Fruit fly (Drosophila melanogaster) whole organism, embryonic: ENCODE measurements around the gene CG11811.

Experiments used
- Atf3 ChIP-seq: fragments of 200-800 bp; sonication (Bioruptor generic); optimal IDR thresholded peaks from 3 replicates; lab custom pipeline; 2016; ENCODE audit warnings: missing biosample characterization, missing genetic modification characterization
- CG11696 ChIP-seq: fragments of 200-800 bp; sonication (Bioruptor generic); IDR thresholded peaks from 2 replicates; pipeline ENCODE4 v1.3.6; 2022; ENCODE audit warnings: missing biosample characterization, missing genetic modification characterization
- CG13624 ChIP-seq: fragments of 200-800 bp; sonication (Bioruptor generic); optimal IDR thresholded peaks from 2 replicates; lab custom pipeline; 2016; ENCODE audit warnings: missing biosample characterization, missing genetic modification characterization
- CG14050 ChIP-seq: fragments of 200-800 bp; sonication (Bioruptor generic); IDR thresholded peaks from 3 replicates; pipeline ENCODE4 v1.3.6; 2022; ENCODE audit warnings: missing biosample characterization, missing genetic modification characterization
- CG15269 ChIP-seq: fragments of 200-800 bp; sonication (Bioruptor generic); optimal IDR thresholded peaks from 2 replicates; lab custom pipeline; 2018; ENCODE audit warnings: missing biosample characterization, mild to moderate bottlenecking, missing genetic modification characterization, moderate library complexity
- CG15696 ChIP-seq: fragments of 200-800 bp; sonication (Bioruptor generic); optimal IDR thresholded peaks from 2 replicates; lab custom pipeline; 2019; ENCODE audit warnings: missing biosample characterization, mild to moderate bottlenecking, missing genetic modification characterization, moderate library complexity
- CG1602 ChIP-seq: fragments of 200-800 bp; sonication (Bioruptor generic); optimal IDR thresholded peaks from 3 replicates; lab custom pipeline; 2016; ENCODE audit warnings: missing biosample characterization, missing genetic modification characterization
- CG17359 ChIP-seq: fragments of 200-800 bp; sonication (Bioruptor generic); optimal IDR thresholded peaks from 3 replicates; lab custom pipeline; 2018; ENCODE audit warnings: missing biosample characterization, mild to moderate bottlenecking, missing genetic modification characterization, moderate library complexity
- CG2889 ChIP-seq: fragments of 200-800 bp; sonication (Bioruptor generic); IDR thresholded peaks from 3 replicates; pipeline ENCODE4 v1.3.6; 2022; ENCODE audit warnings: missing biosample characterization, missing genetic modification characterization
- CG30431 ChIP-seq: fragments of 200-800 bp; sonication (Bioruptor generic); optimal IDR thresholded peaks from 2 replicates; lab custom pipeline; 2017; ENCODE audit warnings: missing biosample characterization, missing genetic modification characterization
- CG33557 ChIP-seq: fragments of 200-800 bp; sonication (Bioruptor generic); optimal IDR thresholded peaks from 2 replicates; lab custom pipeline; 2019; ENCODE audit warnings: missing biosample characterization, mild to moderate bottlenecking, missing genetic modification characterization, moderate library complexity
- CG4282 ChIP-seq: fragments of 200-800 bp; sonication (Bioruptor generic); optimal IDR thresholded peaks from 2 replicates; lab custom pipeline; 2016; ENCODE audit warnings: missing biosample characterization, missing genetic modification characterization
- CG4328 ChIP-seq: fragments of 200-800 bp; sonication (Bioruptor generic); optimal IDR thresholded peaks from 3 replicates; lab custom pipeline; 2017; ENCODE audit warnings: missing biosample characterization, missing genetic modification reagents, missing genetic modification characterization
- CG8478 ChIP-seq: fragments of >200 bp; optimal IDR thresholded peaks from 2 replicates; lab custom pipeline; 2018
- CG9437 ChIP-seq: fragments of 200-800 bp; sonication (Bioruptor generic); optimal IDR thresholded peaks from 2 replicates; lab custom pipeline; 2018; ENCODE audit warnings: missing biosample characterization, mild to moderate bottlenecking, missing genetic modification characterization
- CG9876 ChIP-seq: fragments of 200-800 bp; sonication (Bioruptor generic); optimal IDR thresholded peaks from 2 replicates; lab custom pipeline; 2016; ENCODE audit warnings: missing biosample characterization, missing genetic modification characterization
- CrebB ChIP-seq: fragments of 200-800 bp; sonication (Bioruptor generic); optimal IDR thresholded peaks from 3 replicates; lab custom pipeline; 2018; ENCODE audit warnings: missing biosample characterization, mild to moderate bottlenecking, missing genetic modification characterization
- Dbx ChIP-seq: fragments of 200-800 bp; sonication (Bioruptor generic); IDR thresholded peaks from 3 replicates; pipeline ENCODE4 v1.3.6; 2022; ENCODE audit warnings: missing biosample characterization, missing genetic modification characterization
- Dfd ChIP-seq, 2 experiments: fragments of >200 bp; optimal IDR thresholded peaks; 2 replicates each; lab custom pipeline; 2017; ENCODE audit warnings: missing biosample characterization in 2 of 2, missing genetic modification characterization in 2 of 2
- Fer3 ChIP-seq: fragments of 200-800 bp; sonication (Bioruptor generic); optimal IDR thresholded peaks from 2 replicates; lab custom pipeline; 2018; ENCODE audit warnings: missing biosample characterization, mild to moderate bottlenecking, missing genetic modification characterization, moderate library complexity
- Kr ChIP-seq: fragments of 200-800 bp; sonication (Bioruptor generic); optimal IDR thresholded peaks from 2 replicates; lab custom pipeline; 2017; ENCODE audit warnings: missing biosample characterization, mild to moderate bottlenecking, missing genetic modification characterization
- MBD-R2 ChIP-seq: fragments of 200-800 bp; sonication (Bioruptor generic); IDR thresholded peaks from 2 replicates; pipeline ENCODE4 v1.3.6; 2022; ENCODE audit warnings: missing biosample characterization, missing genetic modification characterization
- Med ChIP-seq: fragments of 200-800 bp; sonication (Bioruptor generic); peaks from one replicate; lab custom pipeline; 2016; ENCODE audit warnings: missing biosample characterization, missing genetic modification characterization, mild to moderate bottlenecking, inconsistent platforms, moderate library complexity
- Ptx1 ChIP-seq: fragments of 200-800 bp; sonication (Bioruptor generic); IDR thresholded peaks from 2 replicates; pipeline ENCODE4 v1.3.6; 2022; ENCODE audit warnings: missing biosample characterization, missing genetic modification characterization
- Side ChIP-seq: fragments of 200-800 bp; sonication (Bioruptor generic); optimal IDR thresholded peaks from 2 replicates; lab custom pipeline; 2016; ENCODE audit warnings: missing biosample characterization, missing genetic modification characterization
- Trl ChIP-seq, 3 experiments: fragments of >200 bp in 2 of 3; fragments of 200-800 bp in 1 of 3; sonication (Bioruptor generic) in 1 of 3; optimal IDR thresholded peaks; 2 replicates in 1 of 3; 3 replicates in 2 of 3; lab custom pipeline; 2016 to 2017; ENCODE audit warnings: missing biosample characterization in 1 of 3, missing genetic modification characterization in 1 of 3
- ab ChIP-seq: fragments of 200-800 bp; sonication (Bioruptor generic); optimal IDR thresholded peaks from 2 replicates; lab custom pipeline; 2016; ENCODE audit warnings: missing biosample characterization, missing genetic modification characterization
- ara ChIP-seq: fragments of 200-800 bp; sonication (Bioruptor generic); IDR thresholded peaks from 2 replicates; pipeline ENCODE4 v1.3.6; 2022; ENCODE audit warnings: missing biosample characterization, missing genetic modification characterization
- az2 ChIP-seq: fragments of 200-800 bp; sonication (Bioruptor generic); optimal IDR thresholded peaks from 3 replicates; lab custom pipeline; 2016; ENCODE audit warnings: missing biosample characterization, missing genetic modification characterization
- ci ChIP-seq: fragments of 200-800 bp; sonication (Bioruptor generic); IDR thresholded peaks from 3 replicates; pipeline ENCODE4 v1.3.6; 2022; ENCODE audit warnings: missing biosample characterization, missing genetic modification characterization
- dimm ChIP-seq: fragments of 200-800 bp; sonication (Bioruptor generic); IDR thresholded peaks from 2 replicates; pipeline ENCODE4 v1.3.6; 2022; ENCODE audit warnings: missing biosample characterization, missing genetic modification characterization
- dm ChIP-seq: fragments of 200-800 bp; sonication (Bioruptor generic); optimal IDR thresholded peaks from 3 replicates; lab custom pipeline; 2016; ENCODE audit warnings: missing biosample characterization, missing genetic modification characterization
- dmrt11E ChIP-seq: fragments of 200-800 bp; sonication (Bioruptor generic); optimal IDR thresholded peaks from 3 replicates; lab custom pipeline; 2018; ENCODE audit warnings: missing biosample characterization, mild to moderate bottlenecking, missing genetic modification characterization, moderate library complexity
- dmrt99B ChIP-seq: fragments of 200-800 bp; sonication (Bioruptor generic); optimal IDR thresholded peaks from 2 replicates; lab custom pipeline; 2018; ENCODE audit warnings: missing biosample characterization, mild to moderate bottlenecking, missing genetic modification characterization, moderate library complexity
- en ChIP-seq: fragments of 200-800 bp; sonication (Bioruptor generic); optimal IDR thresholded peaks from 2 replicates; lab custom pipeline; 2016; ENCODE audit warnings: missing biosample characterization, missing genetic modification characterization
- exex ChIP-seq: fragments of 200-800 bp; sonication (Bioruptor generic); optimal IDR thresholded peaks from 4 replicates; lab custom pipeline; 2018; ENCODE audit warnings: missing biosample characterization, mild to moderate bottlenecking, missing genetic modification characterization, moderate library complexity
- fd3F ChIP-seq: fragments of 200-800 bp; sonication (Bioruptor generic); optimal IDR thresholded peaks from 2 replicates; lab custom pipeline; 2018; ENCODE audit warnings: missing biosample characterization, mild to moderate bottlenecking, missing genetic modification characterization, moderate library complexity
- jumu ChIP-seq: fragments of 200-800 bp; sonication (Bioruptor generic); optimal IDR thresholded peaks from 3 replicates; lab custom pipeline; 2016; ENCODE audit warnings: missing biosample characterization, missing genetic modification characterization
- kay ChIP-seq: fragments of 200-800 bp; sonication (Bioruptor generic); optimal IDR thresholded peaks from 2 replicates; lab custom pipeline; 2016; ENCODE audit warnings: missing biosample characterization, missing genetic modification characterization
- klu ChIP-seq: fragments of 200-800 bp; sonication (Bioruptor generic); IDR thresholded peaks from 2 replicates; pipeline ENCODE4 v1.3.6; 2022; ENCODE audit warnings: missing biosample characterization, missing genetic modification characterization
- lilli ChIP-seq: fragments of 200-800 bp; sonication (Bioruptor generic); optimal IDR thresholded peaks from 3 replicates; lab custom pipeline; 2016; ENCODE audit warnings: missing biosample characterization, missing genetic modification characterization
- nerfin-1 ChIP-seq: fragments of 200-800 bp; sonication (Bioruptor generic); optimal IDR thresholded peaks from 3 replicates; lab custom pipeline; 2019; ENCODE audit warnings: missing biosample characterization, mild to moderate bottlenecking, missing genetic modification characterization, moderate library complexity
- nmo ChIP-seq: fragments of 200-800 bp; sonication (Bioruptor generic); optimal IDR thresholded peaks from 2 replicates; lab custom pipeline; 2018; ENCODE audit warnings: missing biosample characterization, mild to moderate bottlenecking, missing genetic modification characterization, moderate library complexity
- pum ChIP-seq: fragments of 200-800 bp; sonication (Bioruptor generic); optimal IDR thresholded peaks from 2 replicates; lab custom pipeline; 2016; ENCODE audit warnings: missing biosample characterization, missing genetic modification characterization
- sd ChIP-seq: fragments of 200-800 bp; sonication (Bioruptor generic); optimal IDR thresholded peaks from 3 replicates; lab custom pipeline; 2018; ENCODE audit warnings: missing biosample characterization, mild to moderate bottlenecking, missing genetic modification characterization, moderate library complexity
- sisA ChIP-seq: fragments of 200-800 bp; sonication (Bioruptor generic); IDR thresholded peaks from 2 replicates; pipeline ENCODE4 v1.3.6; 2022; ENCODE audit warnings: missing biosample characterization, missing genetic modification characterization
- slbo ChIP-seq: fragments of 200-800 bp; sonication (Bioruptor generic); IDR thresholded peaks from 2 replicates; pipeline ENCODE4 v1.3.6; 2022; ENCODE audit warnings: missing biosample characterization, missing genetic modification characterization
- ssp ChIP-seq: fragments of 200-800 bp; sonication (Bioruptor generic); IDR thresholded peaks from 2 replicates; pipeline ENCODE4 v1.3.6; 2022; ENCODE audit warnings: missing biosample characterization, missing genetic modification characterization
- unpg ChIP-seq: fragments of 200-800 bp; sonication (Bioruptor generic); optimal IDR thresholded peaks from 3 replicates; lab custom pipeline; 2018; ENCODE audit warnings: missing biosample characterization, mild to moderate bottlenecking, missing genetic modification characterization, moderate library complexity
- vvl ChIP-seq: fragments of 200-800 bp; sonication (Bioruptor generic); IDR thresholded peaks from 2 replicates; pipeline ENCODE4 v1.3.6; 2022; ENCODE audit warnings: missing biosample characterization, missing genetic modification characterization

CG11811 gene

dm6 chr3L:10738347-10739108 lies 47.7 kb downstream of the CG11811 start (continued):
- TF ChIP-seq jumu (GFP tag; lab: Kevin White, UChicago) = no peak
- TF ChIP-seq CG13624 (GFP tag; lab: Kevin White, UChicago) = peak; percentile 24
- 0 out of 2 replicates have a peak, but pooled peaks have one; percentile 47 for TF ChIP-seq CG11696 (GFP tag; lab: Robert Waterston, UW)
- TF ChIP-seq CG33557 = peak; percentile 60
- TF ChIP-seq Atf3 (GFP tag; lab: Kevin White, UChicago) = no peak
- TF ChIP-seq CG17359 (tag; lab: Kevin White, UChicago) = peak; percentile 82
- TF ChIP-seq lilli (GFP tag; lab: Kevin White, UChicago) = peak; percentile 21
- TF ChIP-seq kay (GFP tag; lab: Kevin White, UChicago) = peak; percentile 11
- TF ChIP-seq pum (GFP tag; lab: Kevin White, UChicago) = peak; percentile 13
- peak; percentile 84 for TF ChIP-seq CG9437 (GFP tag; lab: Kevin White, UChicago)
- peak; percentile 41; the same call in 1 of the 3 replicates for TF ChIP-seq CG2889 (GFP tag; lab: Robert Waterston, UW)
- peak; percentile 48 for TF ChIP-seq CG15696 (tag; lab: Kevin White, UChicago)
- peak; percentile 79 for TF ChIP-seq vvl (GFP tag; lab: Robert Waterston, UW)
- TF ChIP-seq unpg (GFP tag; lab: Kevin White, UChicago) = peak; percentile 64
- TF ChIP-seq Side (GFP tag; lab: Kevin White, UChicago) = no peak
- peak; percentile 76; the same call in 1 of the 2 replicates for TF ChIP-seq klu (GFP tag; lab: Robert Waterston, UW)
- TF ChIP-seq sd = peak; percentile 46
- TF ChIP-seq CG1602 (GFP tag; lab: Kevin White, UChicago) = peak; percentile 58
- peak; percentile 9 for TF ChIP-seq CG4282 (GFP tag; lab: Kevin White, UChicago)
- peak; percentile 33 for TF ChIP-seq exex (tag; lab: Kevin White, UChicago)
- TF ChIP-seq ssp = peak; percentile 67
- TF ChIP-seq dmrt11E (tag; lab: Kevin White, UChicago) = peak; percentile 72
- no peak for TF ChIP-seq CrebB
- TF ChIP-seq ara (GFP tag; lab: Robert Waterston, UW) = peak; percentile 40; the same call in 1 of the 2 replicates
- TF ChIP-seq Dfd (GFP tag; optimal IDR thresholded peaks at IDR 0.05; lab: Kevin White, UChicago) = no peak
- TF ChIP-seq nerfin-1 (tag; lab: Kevin White, UChicago) = peak; percentile 61
- 0 out of 2 replicates have a peak, but pooled peaks have one; percentile 45 for TF ChIP-seq dimm (GFP tag; lab: Robert Waterston, UW)
- peak; percentile 86 for TF ChIP-seq CG15269
- peak; percentile 40 for TF ChIP-seq CG14050 (GFP tag; lab: Robert Waterston, UW)
- no peak for TF ChIP-seq CG9876
- TF ChIP-seq CG8478 = no peak
- no peak for TF ChIP-seq dm
- TF ChIP-seq Fer3 (tag; lab: Kevin White, UChicago) = peak; percentile 71
- peak; percentile 84 for TF ChIP-seq slbo (GFP tag; lab: Robert Waterston, UW)
- no peak for TF ChIP-seq en
- peak; percentile 75 for TF ChIP-seq CG4328
- peak; percentile 50 for TF ChIP-seq CG30431 (GFP tag; lab: Kevin White, UChicago)
- no peak for TF ChIP-seq Kr (GFP tag; lab: Kevin White, UChicago)
- TF ChIP-seq Med (GFP tag; lab: Kevin White, UChicago) = peak; percentile 67
- peak; percentile 9 to 41 for TF ChIP-seq Trl (optimal IDR thresholded peaks at IDR 0.05; lab: Kevin White, UChicago)
- TF ChIP-seq Trl (GFP tag; optimal IDR thresholded peaks at IDR 0.05; lab: Kevin White, UChicago) = no peak
- TF ChIP-seq ab (GFP tag; lab: Kevin White, UChicago) = no peak
- TF ChIP-seq MBD-R2 = peak; percentile 63
- TF ChIP-seq Dbx = peak; percentile 79
- TF ChIP-seq nmo (GFP tag; lab: Kevin White, UChicago) = peak; percentile 96
- TF ChIP-seq az2 (GFP tag; lab: Kevin White, UChicago) = peak; percentile 68
- TF ChIP-seq dmrt99B (tag; lab: Kevin White, UChicago) = peak; percentile 95
- peak; percentile 74 for TF ChIP-seq fd3F (GFP tag; lab: Kevin White, UChicago)
- peak; percentile 92 for TF ChIP-seq Ptx1 (GFP tag; lab: Robert Waterston, UW)
- peak; percentile 70 for TF ChIP-seq ci (GFP tag; lab: Robert Waterston, UW)
- TF ChIP-seq sisA (GFP tag; lab: Robert Waterston, UW) = peak; percentile 80
